Worm (Caenorhabditis elegans) whole organism, late embryonic: ENCODE measurements around the gene D1054.3.

Experiments used
- F13H6.1 ChIP-seq: sonication (generic microtip); optimal IDR thresholded peaks from 2 replicates; lab custom pipeline; 2016; ENCODE audit warnings: missing genetic modification characterization, missing compliant biosample characterization
- K02D7.2 ChIP-seq: sonication (generic microtip); optimal IDR thresholded peaks from 2 replicates; lab custom pipeline; 2017; ENCODE audit warnings: mild to moderate bottlenecking, missing genetic modification characterization, missing compliant biosample characterization
- ama-1 ChIP-seq: fragments of 150-350 bp; optimal IDR thresholded peaks from 2 replicates; lab custom pipeline; 2014
- ceh-14 ChIP-seq: sonication (generic microtip); optimal IDR thresholded peaks from 2 replicates; lab custom pipeline; 2016; ENCODE audit warnings: missing genotype, missing genetic modification characterization, missing compliant biosample characterization
- ceh-19 ChIP-seq: fragments of 200-800 bp; sonication (Bioruptor generic); optimal IDR thresholded peaks from 2 replicates; lab custom pipeline; 2018; ENCODE audit warnings: mild to moderate bottlenecking, missing genetic modification characterization, missing compliant biosample characterization
- ceh-22 ChIP-seq: sonication (generic microtip); optimal IDR thresholded peaks from 2 replicates; lab custom pipeline; 2017; ENCODE audit warnings: missing biosample characterization, missing genetic modification characterization
- ceh-24 ChIP-seq: sonication (generic microtip); optimal IDR thresholded peaks from 2 replicates; lab custom pipeline; 2016; ENCODE audit warnings: mild to moderate bottlenecking, missing genetic modification characterization, missing compliant biosample characterization
- ceh-34 ChIP-seq: sonication (generic microtip); optimal IDR thresholded peaks from 2 replicates; lab custom pipeline; 2016; ENCODE audit warnings: mild to moderate bottlenecking, missing genetic modification characterization, missing compliant biosample characterization
- ceh-48 ChIP-seq: sonication (generic microtip); optimal IDR thresholded peaks from 2 replicates; lab custom pipeline; 2016; ENCODE audit warnings: missing genetic modification characterization, inconsistent platforms, missing compliant biosample characterization
- ceh-9 ChIP-seq: sonication (generic microtip); optimal IDR thresholded peaks from 2 replicates; lab custom pipeline; 2016; ENCODE audit warnings: mild to moderate bottlenecking, missing genetic modification characterization, inconsistent platforms, missing compliant biosample characterization
- dmd-4 ChIP-seq: sonication (generic microtip); optimal IDR thresholded peaks from 2 replicates; lab custom pipeline; 2016; ENCODE audit warnings: borderline replicate concordance, missing genetic modification characterization, missing compliant biosample characterization
- elt-2 ChIP-seq: sonication (generic microtip); optimal IDR thresholded peaks from 2 replicates; lab custom pipeline; 2016; ENCODE audit warnings: missing genetic modification reagents, missing genetic modification characterization, missing compliant biosample characterization
- elt-4 ChIP-seq: sonication (generic microtip); optimal IDR thresholded peaks from 2 replicates; lab custom pipeline; 2016; ENCODE audit warnings: missing genetic modification characterization, missing compliant biosample characterization
- eyg-1 ChIP-seq: sonication (generic microtip); optimal IDR thresholded peaks from 2 replicates; lab custom pipeline; 2016; ENCODE audit warnings: missing genotype, missing genetic modification characterization, missing compliant biosample characterization
- fax-1 ChIP-seq: sonication (generic microtip); optimal IDR thresholded peaks from 2 replicates; lab custom pipeline; 2016; ENCODE audit warnings: missing genotype, missing genetic modification characterization, missing compliant biosample characterization
- fkh-6 ChIP-seq: sonication (generic microtip); optimal IDR thresholded peaks from 2 replicates; lab custom pipeline; 2016; ENCODE audit warnings: missing genetic modification characterization, missing compliant biosample characterization
- gmeb-2 ChIP-seq: sonication (generic microtip); optimal IDR thresholded peaks from 2 replicates; lab custom pipeline; 2016; ENCODE audit warnings: missing genetic modification characterization, inconsistent platforms, missing compliant biosample characterization
- hlh-30 ChIP-seq: sonication (generic microtip); optimal IDR thresholded peaks from 2 replicates; lab custom pipeline; 2017; ENCODE audit warnings: antibody characterized with exemption, missing genetic modification characterization, missing compliant biosample characterization; ENCODE audit not compliant: insufficient read depth
- hlh-6 ChIP-seq: sonication (generic microtip); optimal IDR thresholded peaks from 2 replicates; lab custom pipeline; 2016; ENCODE audit warnings: missing genotype, missing genetic modification characterization, missing compliant biosample characterization
- lim-6 ChIP-seq: sonication (generic microtip); optimal IDR thresholded peaks from 2 replicates; lab custom pipeline; 2016; ENCODE audit warnings: missing genetic modification characterization, missing compliant biosample characterization
- nhr-232 ChIP-seq: sonication (generic microtip); optimal IDR thresholded peaks from 2 replicates; lab custom pipeline; 2016; ENCODE audit warnings: missing genetic modification characterization, missing compliant biosample characterization
- odd-2 ChIP-seq: sonication (generic microtip); optimal IDR thresholded peaks from 2 replicates; lab custom pipeline; 2017; ENCODE audit warnings: antibody characterized with exemption, mild to moderate bottlenecking, missing genetic modification characterization, missing compliant biosample characterization
- pag-3 ChIP-seq: sonication (generic microtip); optimal IDR thresholded peaks from 2 replicates; lab custom pipeline; 2016; ENCODE audit warnings: missing compliant biosample characterization, missing genetic modification characterization, borderline replicate concordance
- pax-1 ChIP-seq: fragments of 150-350 bp; optimal IDR thresholded peaks from 2 replicates; lab custom pipeline; 2014; ENCODE audit warnings: missing biosample characterization, missing genetic modification characterization
- pha-2 ChIP-seq: sonication (generic microtip); optimal IDR thresholded peaks from 2 replicates; lab custom pipeline; 2017; ENCODE audit warnings: mild to moderate bottlenecking, missing genetic modification characterization, missing compliant biosample characterization
- pros-1 ChIP-seq: fragments of 150-350 bp; optimal IDR thresholded peaks from 2 replicates; lab custom pipeline; 2014; ENCODE audit warnings: missing biosample characterization, missing genetic modification reagents, missing genetic modification characterization
- ref-2 ChIP-seq: sonication (generic microtip); optimal IDR thresholded peaks from 2 replicates; lab custom pipeline; 2016; ENCODE audit warnings: missing genetic modification characterization, missing compliant biosample characterization
- sox-2 ChIP-seq: fragments of 200-800 bp; sonication (Bioruptor generic); IDR thresholded peaks from 2 replicates; pipeline ENCODE4 v1.3.6; 2022; ENCODE audit warnings: missing genetic modification reagents, missing genetic modification characterization, missing compliant biosample characterization
- sox-4 ChIP-seq: sonication (generic microtip); optimal IDR thresholded peaks from 2 replicates; lab custom pipeline; 2017; ENCODE audit warnings: mild to moderate bottlenecking, missing genetic modification characterization, inconsistent platforms, missing compliant biosample characterization
- tbx-2 ChIP-seq: sonication (generic microtip); optimal IDR thresholded peaks from 2 replicates; lab custom pipeline; 2016; ENCODE audit warnings: missing genetic modification characterization, missing compliant biosample characterization
- unc-3 ChIP-seq, 2 experiments: fragments of 200-800 bp in 1 of 2; sonication (Bioruptor generic) in 1 of 2; sonication (generic microtip) in 1 of 2; conservative IDR thresholded peaks in 1 of 2; optimal IDR thresholded peaks in 1 of 2; 2 replicates each; pipeline versions ENCODE4 v1.3.6 to Lab custom; 2016 to 2022; ENCODE audit warnings: missing compliant biosample characterization in 2 of 2, missing genetic modification characterization in 2 of 2, missing genetic modification reagents in 1 of 2
- unc-86 ChIP-seq: sonication (generic microtip); optimal IDR thresholded peaks from 2 replicates; lab custom pipeline; 2016; ENCODE audit warnings: missing genetic modification characterization, missing compliant biosample characterization

Gene D1054.3

DNA sequence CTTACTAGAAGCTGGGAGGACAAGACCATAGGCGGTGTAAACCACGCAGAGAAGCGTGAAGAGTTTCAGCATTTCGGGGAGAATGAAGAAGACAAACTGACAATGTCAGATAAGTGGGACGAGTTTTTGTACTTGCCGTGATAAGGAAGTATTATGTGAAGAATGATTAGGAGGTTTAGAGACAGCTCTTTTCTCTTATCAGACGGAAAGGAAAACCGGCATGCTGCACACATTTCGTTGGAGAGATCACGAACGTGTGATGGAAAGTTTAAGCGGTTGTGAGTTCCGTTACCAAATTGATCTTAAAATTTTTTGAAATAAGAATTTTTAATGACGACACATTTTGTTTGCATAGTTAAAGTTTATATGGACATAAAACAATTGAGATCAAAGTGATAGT is 20.6 kb upstream of the D1054.3 start, which contains the start of gene F28H7.3:
F28H7.3 (minus strand) TSS at position 159 of the 400 bp plus-strand sequence.
- TF ChIP-seq elt-2 (tag; lab: Kevin White, UChicago) (peak; percentile 78), tbx-2 (tag; lab: Kevin White, UChicago) (no peak)

- TF ChIP-seq F13H6.1 (tag; lab: Kevin White, UChicago) = no peak
- TF ChIP-seq pros-1 (tag; lab: Kevin White, UChicago) = no peak
- no peak for TF ChIP-seq sox-4 (tag; lab: Kevin White, UChicago)
- TF ChIP-seq unc-86 (tag; lab: Kevin White, UChicago) = no peak
- TF ChIP-seq K02D7.2 (tag; lab: Kevin White, UChicago) = no peak
- TF ChIP-seq pha-2 (tag; lab: Kevin White, UChicago) = no peak
- no peak for TF ChIP-seq hlh-30 (tag; lab: Kevin White, UChicago)
Measured at ce11 chrV:10754050-10754449, 17.2 kb upstream of the D1054.3 start, which contains the start of gene F28H7.7. F28H7.7 (minus strand) TSS chrV:10754150.

ce11 chrV:10756698-10757097 is 14.6 kb upstream of the D1054.3 start, which contains the start of gene irld-6:
irld-6 (minus strand) TSS chrV:10756798.
- no peak for TF ChIP-seq K02D7.2 (tag; lab: Kevin White, UChicago)
- no peak for TF ChIP-seq pag-3 (tag; lab: Kevin White, UChicago)
- no peak for TF ChIP-seq odd-2 (tag; lab: Kevin White, UChicago)
- no peak for TF ChIP-seq ceh-19 (GFP tag; lab: Kevin White, UChicago)
- TF ChIP-seq pha-2 (tag; lab: Kevin White, UChicago) = no peak
- no peak for TF ChIP-seq ceh-34 (tag; lab: Kevin White, UChicago)
- TF ChIP-seq, all 69 proteins: peak for 0

DNA sequence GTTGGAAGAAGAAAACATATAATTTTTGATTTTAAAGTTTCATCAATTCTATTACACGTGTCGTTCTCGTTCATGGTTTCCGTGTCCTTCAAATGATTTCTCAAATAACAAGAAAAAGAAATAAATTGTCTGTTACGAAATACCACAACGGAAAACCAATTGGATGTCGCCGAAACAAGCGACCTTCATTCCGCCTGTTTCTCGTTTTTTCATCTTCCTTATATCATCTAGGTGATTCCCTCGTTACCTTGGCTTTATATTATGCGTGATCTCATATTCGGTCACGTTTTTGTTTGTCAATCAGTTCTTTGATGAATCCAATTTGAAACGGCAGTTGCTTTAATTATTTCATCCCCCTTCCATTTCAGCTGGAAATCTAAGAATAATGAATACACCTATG is 14.1 kb upstream of the D1054.3 start:
- TF ChIP-seq ceh-34 (tag; lab: Kevin White, UChicago) (no peak), ceh-9 (tag; lab: Kevin White, UChicago) (no peak), K02D7.2 (tag; lab: Kevin White, UChicago) (no peak), ceh-19 (GFP tag; lab: Kevin White, UChicago) (no peak), unc-3 (GFP tag; conservative IDR thresholded peaks at IDR 0.05; lab: Robert Waterston, UW) (no peak), unc-3 (tag; optimal IDR thresholded peaks at IDR 0.05; lab: Kevin White, UChicago) (no peak), ceh-22 (tag; lab: Kevin White, UChicago) (no peak), hlh-6 (tag; lab: Kevin White, UChicago) (no peak), pax-1 (tag; lab: Kevin White, UChicago) (no peak), eyg-1 (tag; lab: Kevin White, UChicago) (no peak), nhr-232 (no peak)

DNA sequence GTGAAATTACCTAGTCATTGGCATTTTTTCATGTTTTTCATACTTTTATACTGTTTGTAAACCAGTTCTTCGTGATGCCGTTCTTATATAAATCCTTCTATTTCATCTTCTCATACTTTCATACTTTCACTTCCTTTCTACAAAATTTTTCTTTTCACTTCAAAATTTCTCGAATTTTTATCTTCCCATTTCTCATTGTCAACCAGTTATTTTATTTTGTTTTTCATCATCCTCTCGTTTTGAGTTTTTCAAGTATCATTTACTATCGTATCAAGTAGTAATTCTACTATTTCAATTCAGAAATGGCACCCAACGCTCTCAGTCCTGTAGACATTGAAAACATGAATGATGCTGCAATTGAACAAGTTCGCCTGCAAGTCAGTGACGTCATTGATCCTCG is 12.6 kb upstream of the D1054.3 start, which contains the start of gene F28H7.8:
F28H7.8 (plus strand) TSS at position 301 of the 400 bp plus-strand sequence.
- TF ChIP-seq ceh-14 (tag; lab: Kevin White, UChicago) (no peak), ceh-24 (tag; lab: Kevin White, UChicago) (no peak), fax-1 (no peak), pag-3 (tag; lab: Kevin White, UChicago) (no peak), unc-3 (GFP tag; conservative IDR thresholded peaks at IDR 0.05; lab: Robert Waterston, UW) (no peak), unc-3 (tag; optimal IDR thresholded peaks at IDR 0.05; lab: Kevin White, UChicago) (no peak), lim-6 (no peak), elt-2 (tag; lab: Kevin White, UChicago) (no peak), sox-2 (GFP tag; lab: Robert Waterston, UW) (no peak), elt-4 (no peak), fkh-6 (tag; lab: Kevin White, UChicago) (no peak), ceh-19 (GFP tag; lab: Kevin White, UChicago) (no peak), pha-2 (tag; lab: Kevin White, UChicago) (no peak), ref-2 (tag; lab: Kevin White, UChicago) (no peak), dmd-4 (tag; lab: Kevin White, UChicago) (no peak), gmeb-2 (tag; lab: Kevin White, UChicago) (no peak), K02D7.2 (tag; lab: Kevin White, UChicago) (no peak), ceh-48 (tag; lab: Kevin White, UChicago) (no peak), unc-86 (tag; lab: Kevin White, UChicago) (no peak), ama-1 (lab: Kevin White, UChicago) (no peak)
- TF ChIP-seq, all 69 proteins: peak for 0
